Worm (Caenorhabditis elegans) whole organism, L2 larva: Measurements from ENCODE around the gene oac-14.

ENCODE experiments used
- R02D3.7 ChIP-seq: fragments of 150-350 bp; optimal IDR thresholded peaks from 2 replicates; lab custom pipeline; 2014; ENCODE audit warnings: missing biosample characterization, missing genetic modification characterization
- ZK546.5 ChIP-seq: sonication (generic microtip); optimal IDR thresholded peaks from 2 replicates; lab custom pipeline; 2017; ENCODE audit warnings: missing biosample characterization, missing genetic modification characterization
- ceh-16 ChIP-seq: fragments of 150-350 bp; optimal IDR thresholded peaks from 2 replicates; lab custom pipeline; 2014; ENCODE audit warnings: missing biosample characterization, missing genetic modification characterization
- elt-3 ChIP-seq: sonication (generic microtip); optimal IDR thresholded peaks from 2 replicates; lab custom pipeline; 2017; ENCODE audit warnings: missing biosample characterization, missing genetic modification characterization
- fos-1 ChIP-seq: fragments of 150-350 bp; optimal IDR thresholded peaks from 2 replicates; lab custom pipeline; 2014; ENCODE audit warnings: missing biosample characterization, missing genetic modification characterization
- nhr-12 ChIP-seq: fragments of 150-350 bp; optimal IDR thresholded peaks from 2 replicates; lab custom pipeline; 2014; ENCODE audit warnings: missing biosample characterization, missing genetic modification characterization
- unc-39 ChIP-seq: fragments of 150-350 bp; optimal IDR thresholded peaks from 2 replicates; lab custom pipeline; 2014; ENCODE audit warnings: missing biosample characterization, missing genetic modification characterization
- unc-62 ChIP-seq: fragments of 150-350 bp; optimal IDR thresholded peaks from 2 replicates; lab custom pipeline; 2014; ENCODE audit warnings: missing biosample characterization, missing genetic modification reagents, missing genetic modification characterization
- zag-1 ChIP-seq: fragments of 150-350 bp; optimal IDR thresholded peaks from 2 replicates; lab custom pipeline; 2014; ENCODE audit warnings: missing biosample characterization, missing genetic modification characterization

DNA sequence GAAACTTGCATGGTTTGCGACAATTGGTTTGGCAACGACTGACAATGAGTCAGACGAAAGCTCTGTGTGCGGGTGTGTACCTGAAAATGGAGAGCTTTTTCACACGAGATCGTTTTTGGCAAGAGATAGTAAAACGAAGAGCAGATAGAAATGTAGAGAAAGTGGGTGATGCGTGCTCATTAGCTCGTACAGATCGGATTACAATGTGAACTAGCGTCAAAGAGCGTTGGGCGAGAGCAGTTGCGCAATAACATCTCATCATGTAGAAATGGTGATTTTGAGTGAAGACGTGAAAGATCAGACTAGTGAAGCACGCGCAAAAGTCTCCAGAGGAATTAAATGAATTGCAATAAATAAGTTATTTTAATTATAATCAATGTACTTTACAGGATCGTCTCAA is 46.7 kb downstream of the oac-14 start, which contains the start of gene flp-2:
- TF ChIP-seq nhr-12 (tag; lab: Kevin White, UChicago) (no peak), fos-1 (tag; lab: Kevin White, UChicago) (no peak), ZK546.5 (tag; lab: Kevin White, UChicago) (no peak), unc-39 (tag; lab: Kevin White, UChicago) (no peak), ceh-16 (tag; lab: Kevin White, UChicago) (no peak), elt-3 (tag; lab: Kevin White, UChicago) (no peak), R02D3.7 (tag; lab: Kevin White, UChicago) (no peak), zag-1 (tag; lab: Kevin White, UChicago) (no peak), unc-62 (GFP tag; lab: Kevin White, UChicago) (no peak)
